Fruit fly (Drosophila melanogaster): ENCODE data around the gene Vm32E.

DNA sequence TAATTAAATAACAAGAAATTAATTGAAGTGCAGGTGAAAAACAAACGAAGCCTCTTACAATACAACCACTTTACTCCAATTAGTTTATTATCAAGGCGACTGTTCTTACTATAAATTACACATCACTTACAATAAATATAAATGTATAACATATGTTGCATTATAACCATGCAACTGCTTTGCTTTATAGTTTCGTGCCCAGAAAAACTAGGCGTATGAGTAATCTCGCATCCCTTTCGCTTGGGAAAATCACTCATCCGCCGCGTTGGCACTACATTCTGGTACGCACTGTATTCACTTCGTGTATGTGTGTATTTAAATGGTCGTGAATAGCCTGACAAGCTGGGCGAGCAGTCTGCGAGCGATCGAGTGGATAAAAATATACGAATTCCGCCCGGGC lies 1.6 kb downstream of the Vm32E start:
- TF ChIP-seq ovo (GFP tag; optimal IDR thresholded peaks at IDR 0.05) (no peak), cic (GFP tag; optimal IDR thresholded peaks at IDR 0.05) (no peak), toe (GFP tag; optimal IDR thresholded peaks at IDR 0.05) (no peak)
